Worm (Caenorhabditis elegans): Measurements from ENCODE around the gene C33H5.1.

DNA sequence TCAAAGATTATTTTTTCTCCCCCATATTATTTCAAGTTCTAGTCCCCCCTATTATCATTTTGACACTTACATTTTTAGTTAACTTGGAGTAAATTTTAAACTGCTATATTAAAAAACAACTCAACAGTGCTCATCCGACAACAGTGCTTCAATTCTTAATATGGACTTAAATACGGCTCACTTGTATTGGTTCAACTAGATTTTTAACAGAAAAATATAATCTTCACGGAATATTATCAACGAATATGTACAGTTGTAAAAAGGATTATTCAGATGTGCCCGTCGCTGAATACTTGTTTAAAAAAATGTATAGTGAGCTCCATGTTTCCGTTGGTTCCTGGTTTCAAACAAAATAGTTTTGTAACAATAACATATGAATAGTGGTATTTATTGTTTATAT, 8.4 kb upstream of the C33H5.1 start:
- TF ChIP-seq tbx-2 (tag; optimal IDR thresholded peaks at IDR 0.05) = no peak
- TF ChIP-seq nhr-23 (tag; optimal IDR thresholded peaks at IDR 0.05) = no peak
- no peak for TF ChIP-seq fkh-10 (GFP tag; optimal IDR thresholded peaks at IDR 0.05)
- TF ChIP-seq unc-39 (tag; optimal IDR thresholded peaks at IDR 0.05) = no peak
- TF ChIP-seq R02D3.7 (tag; optimal IDR thresholded peaks at IDR 0.05) = no peak
- TF ChIP-seq ztf-11 (tag; optimal IDR thresholded peaks at IDR 0.05) = no peak
- TF ChIP-seq nhr-12 (tag; optimal IDR thresholded peaks at IDR 0.05) = no peak
- no peak for TF ChIP-seq ZK546.5 (tag; optimal IDR thresholded peaks at IDR 0.05)
- TF ChIP-seq nhr-25 (tag; optimal IDR thresholded peaks at IDR 0.05) = no peak
- TF ChIP-seq egl-27 (tag; optimal IDR thresholded peaks at IDR 0.05) = no peak

All from whole organism, L3 larva.